Worm (Caenorhabditis elegans) whole organism, L4 larva: Measurements from ENCODE around the gene sma-3.

Experiments
- D1046.2 ChIP-seq: fragments of 200-800 bp; sonication (Bioruptor generic); IDR thresholded peaks from 2 replicates; pipeline ENCODE4 v1.3.6; 2022; ENCODE audit warnings: missing genetic modification characterization, missing compliant biosample characterization
- F26F4.8 ChIP-seq: fragments of 200-800 bp; sonication (Bioruptor generic); conservative IDR thresholded peaks from 2 replicates; pipeline ENCODE4 v1.3.6; 2022; ENCODE audit warnings: missing genetic modification characterization, missing compliant biosample characterization
- F37D6.2 ChIP-seq: sonication (generic microtip); optimal IDR thresholded peaks from 2 replicates; lab custom pipeline; 2016; ENCODE audit warnings: mild to moderate bottlenecking, missing genetic modification characterization, missing compliant biosample characterization
- F49E8.2 ChIP-seq: sonication (generic microtip); optimal IDR thresholded peaks from 2 replicates; lab custom pipeline; 2016; ENCODE audit warnings: missing compliant biosample characterization, mild to moderate bottlenecking, missing genetic modification characterization, borderline replicate concordance
- T26A8.4 ChIP-seq: fragments of 200-800 bp; sonication (Bioruptor generic); IDR thresholded peaks from 2 replicates; pipeline ENCODE4 v1.3.6; 2022; ENCODE audit warnings: missing genetic modification characterization, missing compliant biosample characterization
- Y105C5A.15 ChIP-seq: fragments of 200-800 bp; sonication (Bioruptor generic); IDR thresholded peaks from 2 replicates; pipeline ENCODE4 v1.3.6; 2022; ENCODE audit warnings: missing genetic modification characterization, missing compliant biosample characterization
- Y48G9A.11 ChIP-seq: fragments of 200-800 bp; sonication (Bioruptor generic); IDR thresholded peaks from 2 replicates; pipeline ENCODE4 v1.3.6; 2022; ENCODE audit warnings: missing genetic modification reagents, missing genetic modification characterization, missing compliant biosample characterization
- Y5F2A.4 ChIP-seq: fragments of 200-800 bp; sonication (Bioruptor generic); optimal IDR thresholded peaks from 2 replicates; lab custom pipeline; 2018; ENCODE audit warnings: mild to moderate bottlenecking, missing genetic modification characterization, missing compliant biosample characterization
- Y75B8A.6 ChIP-seq: fragments of 200-800 bp; sonication (Bioruptor generic); IDR thresholded peaks from 2 replicates; pipeline ENCODE4 v1.3.6; 2022; ENCODE audit warnings: missing genetic modification reagents, missing genetic modification characterization, missing compliant biosample characterization
- ZK546.5 ChIP-seq, 2 experiments: sonication (generic microtip); optimal IDR thresholded peaks; 2 replicates each; lab custom pipeline; 2017; ENCODE audit warnings: missing biosample characterization in 2 of 2, missing genetic modification characterization in 2 of 2
- aha-1 ChIP-seq: fragments of 150-350 bp; peaks from one replicate; lab custom pipeline; 2014; ENCODE audit warnings: missing biosample characterization, missing genetic modification characterization
- aly-2 ChIP-seq: sonication (generic microtip); optimal IDR thresholded peaks from 2 replicates; lab custom pipeline; 2018; ENCODE audit warnings: missing biosample characterization, missing genetic modification characterization
- ama-1 ChIP-seq: fragments of 150-350 bp; optimal IDR thresholded peaks from 2 replicates; lab custom pipeline; 2014; ENCODE audit warnings: inconsistent platforms, mixed read lengths
- ceh-20 ChIP-seq: fragments of 200-800 bp; sonication (Bioruptor generic); IDR thresholded peaks from 2 replicates; pipeline ENCODE4 v1.3.6; 2022; ENCODE audit warnings: missing genetic modification reagents, missing genetic modification characterization, missing compliant biosample characterization
- ceh-62 ChIP-seq: sonication (generic microtip); optimal IDR thresholded peaks from 2 replicates; lab custom pipeline; 2017; ENCODE audit warnings: missing biosample characterization, missing genetic modification characterization
- daf-16 ChIP-seq, 3 experiments: sonication (generic microtip); optimal IDR thresholded peaks; 2 replicates each; lab custom pipeline; 2016 to 2017; ENCODE audit warnings: missing genetic modification characterization in 3 of 3, missing genetic modification reagents in 3 of 3, mild to moderate bottlenecking in 2 of 3, missing compliant biosample characterization in 2 of 3, missing biosample characterization in 1 of 3, moderate library complexity in 1 of 3
- dmd-6 ChIP-seq: fragments of 200-800 bp; sonication (Bioruptor generic); IDR thresholded peaks from 2 replicates; pipeline ENCODE4 v1.3.6; 2022; ENCODE audit warnings: missing genetic modification reagents, missing genetic modification characterization, missing compliant biosample characterization
- duxl-1 ChIP-seq: sonication (generic microtip); optimal IDR thresholded peaks from 2 replicates; lab custom pipeline; 2016; ENCODE audit warnings: mild to moderate bottlenecking, missing genetic modification characterization, moderate library complexity, missing compliant biosample characterization; ENCODE audit not compliant: poor library complexity
- dve-1 ChIP-seq: sonication (generic microtip); optimal IDR thresholded peaks from 2 replicates; lab custom pipeline; 2017; ENCODE audit warnings: antibody characterized with exemption, mild to moderate bottlenecking, missing genetic modification characterization, missing compliant biosample characterization; ENCODE audit not compliant: insufficient read depth
- egl-43 ChIP-seq: fragments of 200-800 bp; sonication (Bioruptor generic); IDR thresholded peaks from 2 replicates; pipeline ENCODE4 v1.3.6; 2022; ENCODE audit warnings: missing genetic modification reagents, missing genetic modification characterization, missing compliant biosample characterization
- fos-1 ChIP-seq: fragments of 150-350 bp; optimal IDR thresholded peaks from 2 replicates; lab custom pipeline; 2014; ENCODE audit warnings: missing biosample characterization, missing genetic modification characterization
- hlh-11 ChIP-seq: fragments of 200-800 bp; sonication (Bioruptor generic); optimal IDR thresholded peaks from 2 replicates; lab custom pipeline; 2018; ENCODE audit warnings: mild to moderate bottlenecking, missing genetic modification characterization, missing compliant biosample characterization
- hlh-30 ChIP-seq: sonication (generic microtip); optimal IDR thresholded peaks from 2 replicates; lab custom pipeline; 2017; ENCODE audit warnings: antibody characterized with exemption, mild to moderate bottlenecking, missing genetic modification characterization, missing compliant biosample characterization; ENCODE audit not compliant: insufficient read depth
- lin-1 ChIP-seq: fragments of 200-800 bp; sonication (Bioruptor generic); IDR thresholded peaks from 2 replicates; pipeline ENCODE4 v1.3.6; 2022; ENCODE audit warnings: missing genetic modification reagents, missing genetic modification characterization, missing compliant biosample characterization
- lin-29 ChIP-seq: fragments of 200-800 bp; sonication (Bioruptor generic); IDR thresholded peaks from 2 replicates; pipeline ENCODE4 v1.3.6; 2022; ENCODE audit warnings: missing genetic modification reagents, missing genetic modification characterization, missing compliant biosample characterization
- lin-38 ChIP-seq: fragments of 200-800 bp; sonication (Bioruptor generic); IDR thresholded peaks from 2 replicates; pipeline ENCODE4 v1.3.6; 2022; ENCODE audit warnings: missing genetic modification reagents, missing genetic modification characterization, missing compliant biosample characterization
- lir-3 ChIP-seq: sonication (generic microtip); optimal IDR thresholded peaks from 2 replicates; lab custom pipeline; 2016; ENCODE audit warnings: mild to moderate bottlenecking, missing genetic modification characterization, missing compliant biosample characterization
- lsy-2 ChIP-seq, 2 experiments: fragments of 150-350 bp in 1 of 2; sonication (generic microtip) in 1 of 2; optimal IDR thresholded peaks; 2 replicates each; lab custom pipeline; 2014 to 2017; ENCODE audit warnings: missing biosample characterization in 2 of 2, missing genetic modification characterization in 2 of 2
- madf-9 ChIP-seq: fragments of 200-800 bp; sonication (Bioruptor generic); conservative IDR thresholded peaks from 2 replicates; pipeline ENCODE4 v1.3.6; 2022; ENCODE audit warnings: missing genetic modification reagents, missing genetic modification characterization, missing compliant biosample characterization
- mdl-1 ChIP-seq, 2 experiments: fragments of 150-350 bp in 1 of 2; sonication (generic microtip) in 1 of 2; optimal IDR thresholded peaks; 2 replicates each; lab custom pipeline; 2014 to 2017; ENCODE audit warnings: missing biosample characterization in 2 of 2, missing genetic modification characterization in 2 of 2
- mep-1 ChIP-seq: fragments of 150-350 bp; sonication (generic microtip); optimal IDR thresholded peaks from 3 replicates; lab custom pipeline; 2014; ENCODE audit warnings: missing biosample characterization, missing genetic modification characterization
- mxl-2 ChIP-seq: fragments of 200-800 bp; sonication (Bioruptor generic); conservative IDR thresholded peaks from 2 replicates; pipeline ENCODE4 v1.3.6; 2022; ENCODE audit warnings: missing genetic modification reagents, missing genetic modification characterization, missing compliant biosample characterization
- nhr-10 ChIP-seq: fragments of 150-350 bp; optimal IDR thresholded peaks from 2 replicates; lab custom pipeline; 2014; ENCODE audit warnings: missing biosample characterization, missing genetic modification characterization
- nhr-11 ChIP-seq: fragments of 150-350 bp; optimal IDR thresholded peaks from 2 replicates; lab custom pipeline; 2014; ENCODE audit warnings: missing biosample characterization, missing genetic modification characterization
- nhr-237 ChIP-seq: sonication (generic microtip); optimal IDR thresholded peaks from 2 replicates; lab custom pipeline; 2017; ENCODE audit warnings: missing biosample characterization, missing genetic modification characterization
- nhr-25 ChIP-seq: sonication (generic microtip); optimal IDR thresholded peaks from 2 replicates; lab custom pipeline; 2017; ENCODE audit warnings: missing genetic modification characterization, mild to moderate bottlenecking, missing compliant biosample characterization, antibody characterized with exemption, moderate library complexity, borderline replicate concordance; ENCODE audit not compliant: insufficient read depth
- nhr-28 ChIP-seq: fragments of 150-350 bp; optimal IDR thresholded peaks from 2 replicates; lab custom pipeline; 2014; ENCODE audit warnings: missing biosample characterization, missing genetic modification characterization
- nhr-42 ChIP-seq: fragments of 200-800 bp; sonication (Bioruptor generic); IDR thresholded peaks from 2 replicates; pipeline ENCODE4 v1.3.6; 2022; ENCODE audit warnings: missing genetic modification characterization, missing compliant biosample characterization
- nhr-48 ChIP-seq: sonication (generic microtip); optimal IDR thresholded peaks from 2 replicates; lab custom pipeline; 2016; ENCODE audit warnings: mild to moderate bottlenecking, missing genetic modification characterization, missing compliant biosample characterization
- nhr-6 ChIP-seq: fragments of 150-350 bp; optimal IDR thresholded peaks from 2 replicates; lab custom pipeline; 2014; ENCODE audit warnings: missing biosample characterization, missing genetic modification characterization
- nhr-76 ChIP-seq: fragments of 150-350 bp; optimal IDR thresholded peaks from 2 replicates; lab custom pipeline; 2014; ENCODE audit warnings: missing biosample characterization, missing genetic modification characterization
- nhr-77 ChIP-seq: fragments of 150-350 bp; optimal IDR thresholded peaks from 2 replicates; lab custom pipeline; 2014; ENCODE audit warnings: missing biosample characterization, missing genetic modification characterization
- php-3 ChIP-seq: fragments of 200-800 bp; sonication (Bioruptor generic); IDR thresholded peaks from 2 replicates; pipeline ENCODE4 v1.3.6; 2022; ENCODE audit warnings: missing genetic modification reagents, missing genetic modification characterization, missing compliant biosample characterization
- pqm-1 ChIP-seq: sonication (generic microtip); optimal IDR thresholded peaks from 2 replicates; lab custom pipeline; 2017; ENCODE audit warnings: missing biosample characterization, missing genetic modification characterization
- sdz-12 ChIP-seq: fragments of 200-800 bp; sonication (Bioruptor generic); optimal IDR thresholded peaks from 2 replicates; lab custom pipeline; 2018; ENCODE audit warnings: mild to moderate bottlenecking, missing genetic modification characterization, missing compliant biosample characterization
- skn-1 ChIP-seq: fragments of 150-350 bp; optimal IDR thresholded peaks from 2 replicates; lab custom pipeline; 2014; ENCODE audit warnings: missing biosample characterization, missing genetic modification characterization
- spr-1 ChIP-seq: sonication (generic microtip); optimal IDR thresholded peaks from 2 replicates; lab custom pipeline; 2016; ENCODE audit warnings: mild to moderate bottlenecking, missing genetic modification characterization, missing compliant biosample characterization
- spr-3 ChIP-seq: fragments of 200-800 bp; sonication (Bioruptor generic); optimal IDR thresholded peaks from 2 replicates; lab custom pipeline; 2018; ENCODE audit warnings: mild to moderate bottlenecking, missing genetic modification characterization, missing compliant biosample characterization
- ztf-11 ChIP-seq: fragments of 150-350 bp; optimal IDR thresholded peaks from 2 replicates; lab custom pipeline; 2014; ENCODE audit warnings: missing biosample characterization, missing genetic modification characterization

Gene sma-3

DNA sequence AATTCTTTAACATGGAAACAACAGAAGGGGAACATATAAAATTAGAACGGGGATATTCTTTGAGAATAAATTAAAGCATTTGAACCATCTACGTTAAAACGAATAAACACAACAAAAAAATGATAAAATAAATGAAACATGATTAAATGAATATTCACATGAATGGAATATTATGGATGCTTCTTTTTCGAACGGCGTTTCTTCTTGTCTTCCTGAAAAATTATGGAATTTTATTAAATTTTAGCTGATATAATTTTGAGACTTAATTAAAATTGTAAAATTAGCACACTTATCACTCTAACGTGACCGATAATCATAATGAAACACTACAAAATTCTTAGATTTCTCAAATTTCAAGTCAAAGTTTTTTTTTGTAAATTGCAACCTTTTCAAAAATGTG, 36.8 kb upstream of the sma-3 start (continued):
- TF ChIP-seq skn-1 (tag; lab: Kevin White, UChicago), result no peak
- TF ChIP-seq php-3, result peak; percentile 59
- no peak for TF ChIP-seq nhr-6 (tag; lab: Kevin White, UChicago)
- no peak for TF ChIP-seq F37D6.2 (tag; lab: Kevin White, UChicago)
- no peak for TF ChIP-seq spr-1 (tag; lab: Kevin White, UChicago)
- TF ChIP-seq lin-38, result peak; percentile 45
- no peak for TF ChIP-seq lin-29 (GFP tag; lab: Robert Waterston, UW)
- TF ChIP-seq hlh-11, result no peak
- no peak for TF ChIP-seq ZK546.5 (tag; optimal IDR thresholded peaks at IDR 0.05; lab: Kevin White, UChicago)
- TF ChIP-seq sdz-12, result no peak
- TF ChIP-seq T26A8.4 (GFP tag; lab: Robert Waterston, UW), result peak; percentile 55; the same call in 1 of the 2 replicates
- no peak for TF ChIP-seq egl-43 (GFP tag; lab: Robert Waterston, UW)

DNA sequence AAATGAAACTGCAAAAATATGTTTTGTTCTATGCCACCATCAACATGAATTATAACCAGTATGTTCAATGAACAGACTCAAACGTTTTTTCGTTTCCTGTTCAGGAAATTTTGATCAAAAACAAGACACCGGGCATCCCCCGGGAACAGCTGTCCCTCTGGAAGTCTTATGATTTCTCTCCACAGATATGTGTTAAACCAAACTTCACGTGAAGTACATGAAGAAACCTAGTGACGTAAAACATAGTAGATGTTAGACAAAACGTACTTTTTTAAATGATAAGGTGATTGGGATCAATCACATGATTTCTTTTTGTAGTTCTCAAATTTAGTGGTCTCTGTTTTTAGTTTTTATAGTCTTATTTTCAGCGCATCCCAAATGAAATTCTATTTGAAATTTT, 34.8 kb upstream of the sma-3 start:
- TF ChIP-seq F26F4.8 (no peak), nhr-10 (tag; lab: Kevin White, UChicago) (no peak), aha-1 (tag; lab: Kevin White, UChicago) (no peak), dmd-6 (GFP tag; lab: Robert Waterston, UW) (peak; percentile 74), F49E8.2 (tag; lab: Kevin White, UChicago) (no peak), lsy-2 (tag; optimal IDR thresholded peaks at IDR 0.05; lab: Kevin White, UChicago) (peak in 1 of 2 experiments; percentile 44), aly-2 (tag; lab: Kevin White, UChicago) (no peak), daf-16 (GFP tag; optimal IDR thresholded peaks at IDR 0.05; lab: Kevin White, UChicago) (peak in 1 of 2 experiments; percentile 1), daf-16 (tag; optimal IDR thresholded peaks at IDR 0.05; lab: Kevin White, UChicago) (peak; percentile 22), Y48G9A.11 (GFP tag; lab: Robert Waterston, UW) (no peak), fos-1 (tag; lab: Kevin White, UChicago) (no peak), Y105C5A.15 (GFP tag; lab: Robert Waterston, UW) (no peak), madf-9 (GFP tag; lab: Robert Waterston, UW) (no peak), ama-1 (no peak), nhr-28 (tag; lab: Kevin White, UChicago) (peak; percentile 80), sdz-12 (no peak), hlh-30 (peak; percentile 84), duxl-1 (tag; lab: Kevin White, UChicago) (no peak), nhr-42 (GFP tag; lab: Robert Waterston, UW) (no peak), Y5F2A.4 (GFP tag; lab: Kevin White, UChicago) (no peak), Y75B8A.6 (GFP tag; lab: Robert Waterston, UW) (no peak), nhr-77 (tag; lab: Kevin White, UChicago) (no peak), spr-1 (tag; lab: Kevin White, UChicago) (no peak), lin-1 (0 out of 2 replicates have a peak, but pooled peaks have one; percentile 31), nhr-76 (tag; lab: Kevin White, UChicago) (no peak), nhr-237 (tag; lab: Kevin White, UChicago) (no peak), ZK546.5 (tag; optimal IDR thresholded peaks at IDR 0.05; lab: Kevin White, UChicago) (no peak), ztf-11 (tag; lab: Kevin White, UChicago) (no peak), spr-3 (no peak), mep-1 (peak; percentile 39), nhr-11 (tag; lab: Kevin White, UChicago) (peak; percentile 69), mdl-1 (tag; optimal IDR thresholded peaks at IDR 0.05; lab: Kevin White, UChicago) (peak in 1 of 2 experiments; percentile 52), mxl-2 (peak; percentile 60), lir-3 (tag; lab: Kevin White, UChicago) (no peak), ceh-62 (no peak), T26A8.4 (GFP tag; lab: Robert Waterston, UW) (no peak), pqm-1 (tag; lab: Kevin White, UChicago) (no peak), skn-1 (tag; lab: Kevin White, UChicago) (no peak), nhr-25 (no peak), D1046.2 (GFP tag; lab: Robert Waterston, UW) (no peak), lin-29 (GFP tag; lab: Robert Waterston, UW) (no peak), nhr-48 (tag; lab: Kevin White, UChicago) (peak; percentile 47), dve-1 (tag; lab: Kevin White, UChicago) (peak; percentile 61), ceh-20 (GFP tag; lab: Robert Waterston, UW) (peak; percentile 58; the same call in 1 of the 2 replicates)
